Fruit fly (Drosophila melanogaster): ENCODE data around the gene AstC.

The AstC gene

DNA sequence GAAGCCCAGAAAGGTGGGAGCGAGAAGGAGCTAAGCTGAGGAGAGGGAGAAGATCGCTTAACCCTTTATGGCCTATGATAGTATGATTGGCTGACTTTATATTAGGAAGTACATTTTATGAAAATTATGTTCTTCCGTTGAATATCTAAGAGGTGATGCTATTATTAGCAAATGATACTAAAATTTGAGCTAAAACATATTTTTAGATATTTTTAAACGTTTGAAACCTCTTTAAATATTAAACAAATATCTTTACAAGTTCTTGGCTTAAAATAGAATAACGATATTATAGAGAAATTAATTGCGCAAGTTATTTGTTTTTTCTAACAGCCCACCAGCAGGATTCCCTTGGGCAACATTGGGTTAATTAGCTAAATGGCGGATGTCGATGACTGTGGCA, 11.7 kb downstream of the AstC start:
- no peak for TF ChIP-seq CG14711 (tag; optimal IDR thresholded peaks at IDR 0.05)
- TF ChIP-seq tj (GFP tag; optimal IDR thresholded peaks at IDR 0.05) = no peak
- TF ChIP-seq bab1 (GFP tag; optimal IDR thresholded peaks at IDR 0.05) = no peak
- no peak for TF ChIP-seq Hr96 (GFP tag; optimal IDR thresholded peaks at IDR 0.05)
- no peak for TF ChIP-seq CG1620 (GFP tag; optimal IDR thresholded peaks at IDR 0.05)
- no peak for TF ChIP-seq Clk (GFP tag; optimal IDR thresholded peaks at IDR 0.05)
- no peak for TF ChIP-seq Mnt (GFP tag; optimal IDR thresholded peaks at IDR 0.05)
- no peak for TF ChIP-seq CG12768 (GFP tag; optimal IDR thresholded peaks at IDR 0.05)
- no peak for TF ChIP-seq cic (GFP tag; optimal IDR thresholded peaks at IDR 0.05)
- TF ChIP-seq CG11617 (GFP tag; optimal IDR thresholded peaks at IDR 0.05) = no peak
- no peak for TF ChIP-seq pad (GFP tag; optimal IDR thresholded peaks at IDR 0.05)
- TF ChIP-seq CG7101 (tag; optimal IDR thresholded peaks at IDR 0.05) = no peak
- TF ChIP-seq cnc (optimal IDR thresholded peaks at IDR 0.05) = no peak
- TF ChIP-seq ovo (GFP tag; optimal IDR thresholded peaks at IDR 0.05) = no peak
- TF ChIP-seq CG5204 (GFP tag; optimal IDR thresholded peaks at IDR 0.05) = no peak
- no peak for TF ChIP-seq toe (GFP tag; optimal IDR thresholded peaks at IDR 0.05)
- TF ChIP-seq kay (GFP tag; ENCODE audit: borderline replicate concordance) = no peak
- no peak for TF ChIP-seq Crg-1 (GFP tag; optimal IDR thresholded peaks at IDR 0.05)
- no peak for TF ChIP-seq CG33017 (tag; optimal IDR thresholded peaks at IDR 0.05)

DNA sequence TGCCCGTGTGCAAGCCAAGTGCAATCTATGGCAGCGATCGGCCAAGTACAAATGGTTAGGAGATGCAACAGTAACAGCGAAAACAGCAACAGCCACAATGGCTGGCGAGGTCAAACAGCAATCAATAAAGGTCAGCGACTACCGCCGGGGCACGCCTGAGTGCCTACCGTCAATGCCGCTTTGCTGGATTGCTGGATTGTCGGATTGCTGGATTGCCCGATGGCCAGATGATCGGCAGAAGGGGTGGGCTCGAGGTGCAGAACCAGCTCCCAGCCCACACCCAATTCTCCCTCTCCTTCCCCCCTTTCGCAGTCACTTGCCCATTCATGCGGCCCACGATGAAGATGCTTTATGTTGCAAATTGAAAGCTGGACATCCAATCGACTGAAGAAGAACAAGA, 12.3 kb downstream of the AstC start:
- TF ChIP-seq cic (GFP tag; optimal IDR thresholded peaks at IDR 0.05) (no peak), CG5204 (GFP tag; optimal IDR thresholded peaks at IDR 0.05) (no peak), CG33017 (tag; optimal IDR thresholded peaks at IDR 0.05) (no peak), CG14711 (tag; optimal IDR thresholded peaks at IDR 0.05) (no peak), kay (GFP tag; ENCODE audit: borderline replicate concordance) (no peak), CG11617 (GFP tag; optimal IDR thresholded peaks at IDR 0.05) (no peak), tj (GFP tag; optimal IDR thresholded peaks at IDR 0.05) (no peak), Clk (GFP tag; optimal IDR thresholded peaks at IDR 0.05) (no peak), cnc (optimal IDR thresholded peaks at IDR 0.05) (no peak), toe (GFP tag; optimal IDR thresholded peaks at IDR 0.05) (no peak)

DNA sequence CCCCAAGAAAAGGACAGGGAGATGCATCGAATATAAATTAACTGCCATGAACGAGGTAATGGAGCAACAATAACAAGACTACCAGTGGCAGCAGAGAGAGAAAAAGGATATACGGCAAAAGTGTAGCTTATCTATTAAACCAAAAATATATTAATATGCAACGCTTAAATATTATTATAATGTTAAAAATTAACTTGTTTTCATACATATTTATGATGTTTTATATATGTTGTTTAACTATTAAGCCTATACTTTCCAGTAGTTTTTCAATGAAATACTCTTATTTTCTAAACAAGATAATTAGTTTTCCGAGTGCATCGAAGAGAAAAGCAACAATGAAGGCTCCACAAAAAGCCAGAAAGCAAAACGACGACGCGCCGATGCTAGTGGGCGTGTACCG, 12.8 kb downstream of the AstC start:
- no peak for TF ChIP-seq CG12768 (GFP tag; optimal IDR thresholded peaks at IDR 0.05)
- no peak for TF ChIP-seq cnc (optimal IDR thresholded peaks at IDR 0.05)
- no peak for TF ChIP-seq bab1 (GFP tag; optimal IDR thresholded peaks at IDR 0.05)
- no peak for TF ChIP-seq CG7045 (GFP tag; optimal IDR thresholded peaks at IDR 0.05)
- no peak for TF ChIP-seq CG11617 (GFP tag; optimal IDR thresholded peaks at IDR 0.05)
- TF ChIP-seq toe (GFP tag; optimal IDR thresholded peaks at IDR 0.05) = no peak
- no peak for TF ChIP-seq CG33017 (tag; optimal IDR thresholded peaks at IDR 0.05)

DNA sequence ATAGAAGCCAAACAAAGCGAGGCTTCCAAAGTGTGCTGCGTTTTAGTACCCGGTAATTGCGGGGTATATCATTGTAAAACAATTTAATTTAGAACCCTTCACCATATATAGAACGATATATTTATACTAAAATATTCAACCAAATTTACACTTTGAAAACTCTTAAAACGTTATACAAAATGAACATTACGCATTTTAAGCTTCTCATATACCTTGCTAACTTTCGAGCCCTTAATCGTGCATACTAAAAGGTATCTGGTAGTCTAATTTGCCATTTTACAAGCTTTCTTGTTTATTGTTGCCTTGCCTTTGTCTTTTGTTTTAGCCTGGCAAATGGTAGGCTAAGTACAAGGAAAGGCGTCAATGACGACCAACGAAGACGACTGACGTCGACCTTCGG, 13.2 kb downstream of the AstC start:
- TF ChIP-seq cnc (optimal IDR thresholded peaks at IDR 0.05) (no peak), CG12768 (GFP tag; optimal IDR thresholded peaks at IDR 0.05) (no peak), CG14711 (tag; optimal IDR thresholded peaks at IDR 0.05) (no peak), pad (GFP tag; optimal IDR thresholded peaks at IDR 0.05) (no peak), Hr96 (GFP tag; optimal IDR thresholded peaks at IDR 0.05) (no peak), Mnt (GFP tag; optimal IDR thresholded peaks at IDR 0.05) (no peak), CG5204 (GFP tag; optimal IDR thresholded peaks at IDR 0.05) (no peak), Clk (GFP tag; optimal IDR thresholded peaks at IDR 0.05) (no peak), kay (GFP tag; ENCODE audit: borderline replicate concordance) (no peak), CG7101 (tag; optimal IDR thresholded peaks at IDR 0.05) (no peak), toe (GFP tag; optimal IDR thresholded peaks at IDR 0.05) (no peak), CG7045 (GFP tag; optimal IDR thresholded peaks at IDR 0.05) (no peak), cic (GFP tag; optimal IDR thresholded peaks at IDR 0.05) (no peak), tj (GFP tag; optimal IDR thresholded peaks at IDR 0.05) (no peak), CG1620 (GFP tag; optimal IDR thresholded peaks at IDR 0.05) (no peak)

DNA sequence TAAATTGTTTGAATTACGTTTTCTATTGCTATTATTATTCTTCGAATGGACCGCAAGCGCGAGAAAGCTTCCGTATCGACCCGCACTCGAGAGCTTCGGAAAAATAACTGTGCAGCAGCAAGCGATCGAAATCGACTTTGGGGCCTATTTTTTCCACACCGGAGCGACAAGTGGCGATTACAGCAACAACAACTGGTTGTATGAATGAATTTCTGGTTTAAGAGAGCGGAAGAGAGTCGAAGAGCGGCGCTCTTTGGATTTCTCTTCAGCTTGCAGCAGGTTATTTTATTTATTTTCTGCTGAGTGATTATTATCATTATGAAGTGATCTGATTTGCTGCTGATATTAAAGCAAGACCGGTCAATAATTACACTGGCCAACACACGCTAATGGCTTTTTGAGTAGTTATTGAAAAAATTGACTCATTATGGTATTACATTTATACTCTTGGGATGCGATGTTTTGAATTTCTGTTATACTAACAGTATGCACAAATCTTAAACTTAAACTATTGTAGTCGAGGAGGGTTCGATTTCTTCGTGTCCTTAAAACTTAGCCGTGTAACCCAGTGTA, 14.2 kb downstream of the AstC start, which contains the start of gene Samuel:
TSS of gene Samuel (minus strand) at position 112 of the 573 bp plus-strand sequence.
- peak; percentile 16 for TF ChIP-seq CG11617 (GFP tag; optimal IDR thresholded peaks at IDR 0.05)
- TF ChIP-seq Mnt (GFP tag; optimal IDR thresholded peaks at IDR 0.05) = peak; percentile 53
- no peak for TF ChIP-seq CG5204 (GFP tag; optimal IDR thresholded peaks at IDR 0.05)
- TF ChIP-seq kay (GFP tag; ENCODE audit: borderline replicate concordance) = no peak
- no peak for TF ChIP-seq cnc (optimal IDR thresholded peaks at IDR 0.05)
- TF ChIP-seq tj (GFP tag; optimal IDR thresholded peaks at IDR 0.05) = peak; percentile 57
- peak; percentile 62 for TF ChIP-seq ovo (GFP tag; optimal IDR thresholded peaks at IDR 0.05)
- no peak for TF ChIP-seq Clk (GFP tag; optimal IDR thresholded peaks at IDR 0.05)
- no peak for TF ChIP-seq CG7101 (tag; optimal IDR thresholded peaks at IDR 0.05)
- no peak for TF ChIP-seq CG7045 (GFP tag; optimal IDR thresholded peaks at IDR 0.05)
- TF ChIP-seq cic (GFP tag; optimal IDR thresholded peaks at IDR 0.05) = peak; percentile 89
- no peak for TF ChIP-seq CG14711 (tag; optimal IDR thresholded peaks at IDR 0.05)
- TF ChIP-seq pad (GFP tag; optimal IDR thresholded peaks at IDR 0.05) = no peak
- TF ChIP-seq Hr96 (GFP tag; optimal IDR thresholded peaks at IDR 0.05) = no peak
- no peak for TF ChIP-seq CG1620 (GFP tag; optimal IDR thresholded peaks at IDR 0.05)
- no peak for TF ChIP-seq toe (GFP tag; optimal IDR thresholded peaks at IDR 0.05)
- no peak for TF ChIP-seq bab1 (GFP tag; optimal IDR thresholded peaks at IDR 0.05)
- peak; percentile 16 for TF ChIP-seq CG12768 (GFP tag; optimal IDR thresholded peaks at IDR 0.05)
- peak; percentile 44 for TF ChIP-seq CG33017 (tag; optimal IDR thresholded peaks at IDR 0.05)
- no peak for TF ChIP-seq Crg-1 (GFP tag; optimal IDR thresholded peaks at IDR 0.05)

Measured in whole organism, adult.